Worm (Caenorhabditis elegans) whole organism, young adult: ENCODE measurements around the gene F37A8.5.

ENCODE experiments used
- B0035.1 ChIP-seq: sonication (generic microtip); optimal IDR thresholded peaks from 2 replicates; lab custom pipeline; 2016; ENCODE audit warnings: missing genetic modification characterization, mild to moderate bottlenecking, missing compliant biosample characterization, missing genotype, missing genetic modification reagents
- B0261.1 ChIP-seq: sonication (generic microtip); optimal IDR thresholded peaks from 2 replicates; lab custom pipeline; 2016; ENCODE audit warnings: mild to moderate bottlenecking, missing genetic modification characterization, moderate library complexity, missing compliant biosample characterization
- F10E7.11 ChIP-seq: sonication (generic microtip); optimal IDR thresholded peaks from 2 replicates; lab custom pipeline; 2017; ENCODE audit warnings: mild to moderate bottlenecking, missing genetic modification characterization, moderate library complexity, missing compliant biosample characterization
- F22D6.2 ChIP-seq: sonication (generic microtip); optimal IDR thresholded peaks from 2 replicates; lab custom pipeline; 2016; ENCODE audit warnings: mild to moderate bottlenecking, missing genetic modification characterization, missing compliant biosample characterization
- F23B12.7 ChIP-seq: sonication (generic microtip); optimal IDR thresholded peaks from 2 replicates; lab custom pipeline; 2017; ENCODE audit warnings: missing genetic modification characterization, mild to moderate bottlenecking, missing compliant biosample characterization, antibody characterized with exemption, moderate library complexity; ENCODE audit not compliant: insufficient read depth
- F49E8.2 ChIP-seq: sonication (generic microtip); optimal IDR thresholded peaks from 3 replicates; lab custom pipeline; 2017; ENCODE audit warnings: missing genetic modification characterization, mild to moderate bottlenecking, missing compliant biosample characterization, antibody characterized with exemption, moderate library complexity; ENCODE audit not compliant: insufficient read depth
- F52B5.7 ChIP-seq: sonication (generic microtip); optimal IDR thresholded peaks from 2 replicates; lab custom pipeline; 2016; ENCODE audit warnings: mild to moderate bottlenecking, missing genetic modification characterization, missing compliant biosample characterization
- K12H6.12 ChIP-seq: fragments of 200-800 bp; sonication (Bioruptor generic); optimal IDR thresholded peaks from 2 replicates; lab custom pipeline; 2018; ENCODE audit warnings: mild to moderate bottlenecking, missing genetic modification characterization, missing compliant biosample characterization
- T26A5.8 ChIP-seq: sonication (generic microtip); optimal IDR thresholded peaks from 2 replicates; lab custom pipeline; 2016; ENCODE audit warnings: missing genetic modification characterization, missing compliant biosample characterization
- Y53F4B.3 ChIP-seq: fragments of 200-800 bp; sonication (Bioruptor generic); IDR thresholded peaks from 2 replicates; pipeline ENCODE4 v1.3.6; 2022; ENCODE audit warnings: missing genetic modification reagents, missing genetic modification characterization, missing compliant biosample characterization
- Y53G8AR.9 ChIP-seq: fragments of 200-800 bp; sonication (Bioruptor generic); conservative IDR thresholded peaks from 2 replicates; pipeline ENCODE4 v1.3.6; 2022; ENCODE audit warnings: missing genetic modification reagents, missing genetic modification characterization, missing compliant biosample characterization
- Y95B8A.8 ChIP-seq: fragments of 200-800 bp; sonication (Bioruptor generic); IDR thresholded peaks from 2 replicates; pipeline ENCODE4 v1.3.6; 2022; ENCODE audit warnings: missing genetic modification reagents, missing genetic modification characterization, missing compliant biosample characterization
- ZK185.1 ChIP-seq: sonication (generic microtip); optimal IDR thresholded peaks from 2 replicates; lab custom pipeline; 2016; ENCODE audit warnings: mild to moderate bottlenecking, missing genetic modification characterization, missing compliant biosample characterization; ENCODE audit not compliant: poor library complexity, severe bottlenecking
- athp-1 ChIP-seq: sonication (generic microtip); optimal IDR thresholded peaks from 2 replicates; lab custom pipeline; 2017; ENCODE audit warnings: mild to moderate bottlenecking, missing genetic modification characterization, missing compliant biosample characterization
- attf-3 ChIP-seq: fragments of 200-800 bp; sonication (Bioruptor generic); conservative IDR thresholded peaks from 2 replicates; pipeline ENCODE4 v1.3.6; 2022; ENCODE audit warnings: missing genetic modification reagents, missing genetic modification characterization, missing compliant biosample characterization
- bed-1 ChIP-seq: fragments of 200-800 bp; sonication (Bioruptor generic); IDR thresholded peaks from 2 replicates; pipeline ENCODE4 v1.3.6; 2022; ENCODE audit warnings: missing genetic modification reagents, missing genetic modification characterization, missing compliant biosample characterization
- bed-2 ChIP-seq: fragments of 200-800 bp; sonication (Bioruptor generic); IDR thresholded peaks from 2 replicates; pipeline ENCODE4 v1.3.6; 2022; ENCODE audit warnings: missing genetic modification reagents, missing genetic modification characterization, missing compliant biosample characterization
- cebp-1 ChIP-seq, 2 experiments: fragments of 200-800 bp in 1 of 2; sonication (Bioruptor generic) in 1 of 2; sonication (generic microtip) in 1 of 2; IDR thresholded peaks in 1 of 2; optimal IDR thresholded peaks in 1 of 2; 2 replicates each; pipeline versions ENCODE4 v1.3.6 to Lab custom; 2017 to 2022; ENCODE audit warnings: missing compliant biosample characterization in 2 of 2, missing genetic modification characterization in 2 of 2, mild to moderate bottlenecking in 1 of 2, missing genetic modification reagents in 1 of 2, moderate library complexity in 1 of 2
- cebp-2 ChIP-seq: fragments of 200-800 bp; sonication (Bioruptor generic); IDR thresholded peaks from 2 replicates; pipeline ENCODE4 v1.3.6; 2022; ENCODE audit warnings: missing genetic modification characterization, missing compliant biosample characterization
- ceh-100 ChIP-seq: fragments of 200-800 bp; sonication (Bioruptor generic); IDR thresholded peaks from 2 replicates; pipeline ENCODE4 v1.3.6; 2022; ENCODE audit warnings: missing genetic modification reagents, missing genetic modification characterization, missing compliant biosample characterization
- ceh-27 ChIP-seq: fragments of 200-800 bp; sonication (Bioruptor generic); optimal IDR thresholded peaks from 2 replicates; lab custom pipeline; 2018; ENCODE audit warnings: mild to moderate bottlenecking, missing genetic modification characterization, moderate library complexity, missing compliant biosample characterization
- ceh-40 ChIP-seq: fragments of 200-800 bp; sonication (Bioruptor generic); IDR thresholded peaks from 2 replicates; pipeline ENCODE4 v1.3.6; 2022; ENCODE audit warnings: missing genetic modification characterization, missing compliant biosample characterization
- ceh-58 ChIP-seq: fragments of 200-800 bp; sonication (Bioruptor generic); IDR thresholded peaks from 2 replicates; pipeline ENCODE4 v1.3.6; 2022; ENCODE audit warnings: missing genetic modification characterization, missing compliant biosample characterization
- ceh-91 ChIP-seq: fragments of 200-800 bp; sonication (Bioruptor generic); IDR thresholded peaks from 2 replicates; pipeline ENCODE4 v1.3.6; 2022; ENCODE audit warnings: missing genetic modification reagents, missing genetic modification characterization, missing compliant biosample characterization
- chd-7 ChIP-seq: sonication (generic microtip); optimal IDR thresholded peaks from 2 replicates; lab custom pipeline; 2016; ENCODE audit warnings: mild to moderate bottlenecking, missing genetic modification characterization, moderate library complexity, missing compliant biosample characterization
- die-1 ChIP-seq: sonication (generic microtip); optimal IDR thresholded peaks from 2 replicates; lab custom pipeline; 2016; ENCODE audit warnings: missing genotype, mild to moderate bottlenecking, missing genetic modification characterization, missing compliant biosample characterization
- dox-1 ChIP-seq: fragments of 200-800 bp; sonication (Bioruptor generic); IDR thresholded peaks from 2 replicates; pipeline ENCODE4 v1.3.6; 2022; ENCODE audit warnings: missing genetic modification reagents, missing genetic modification characterization, missing compliant biosample characterization
- egl-44 ChIP-seq: fragments of 200-800 bp; sonication (Bioruptor generic); IDR thresholded peaks from 2 replicates; pipeline ENCODE4 v1.3.6; 2022; ENCODE audit warnings: missing genetic modification reagents, missing genetic modification characterization, missing compliant biosample characterization
- egrh-3 ChIP-seq: fragments of 200-800 bp; sonication (Bioruptor generic); IDR thresholded peaks from 2 replicates; pipeline ENCODE4 v1.3.6; 2022; ENCODE audit warnings: missing genetic modification reagents, missing genetic modification characterization, missing compliant biosample characterization
- ets-4 ChIP-seq: fragments of 200-800 bp; sonication (Bioruptor generic); optimal IDR thresholded peaks from 2 replicates; lab custom pipeline; 2018; ENCODE audit warnings: mild to moderate bottlenecking, missing genetic modification characterization, missing compliant biosample characterization
- fkh-3 ChIP-seq: sonication (generic microtip); optimal IDR thresholded peaks from 2 replicates; lab custom pipeline; 2016; ENCODE audit warnings: mild to moderate bottlenecking, missing genetic modification characterization, missing compliant biosample characterization
- hlh-12 ChIP-seq: sonication (generic microtip); optimal IDR thresholded peaks from 2 replicates; lab custom pipeline; 2016; ENCODE audit warnings: missing genetic modification characterization, missing compliant biosample characterization
- hmg-20 ChIP-seq: fragments of 200-800 bp; sonication (Bioruptor generic); IDR thresholded peaks from 2 replicates; pipeline ENCODE4 v1.3.6; 2022; ENCODE audit warnings: missing genetic modification reagents, missing genetic modification characterization, missing compliant biosample characterization
- hrde-1 ChIP-seq: sonication (generic microtip); optimal IDR thresholded peaks from 2 replicates; lab custom pipeline; 2016; ENCODE audit warnings: missing genetic modification characterization, mild to moderate bottlenecking, missing compliant biosample characterization, moderate library complexity, missing genotype, missing genetic modification reagents, borderline replicate concordance
- let-526 ChIP-seq: fragments of 200-800 bp; sonication (Bioruptor generic); IDR thresholded peaks from 2 replicates; pipeline ENCODE4 v1.3.6; 2022; ENCODE audit warnings: missing genetic modification reagents, missing genetic modification characterization, missing compliant biosample characterization
- lin-54 ChIP-seq: fragments of 200-800 bp; sonication (Bioruptor generic); optimal IDR thresholded peaks from 2 replicates; lab custom pipeline; 2018; ENCODE audit warnings: mild to moderate bottlenecking, missing genetic modification characterization, missing compliant biosample characterization
- madf-3 ChIP-seq: fragments of 200-800 bp; sonication (Bioruptor generic); IDR thresholded peaks from 2 replicates; pipeline ENCODE4 v1.3.6; 2022; ENCODE audit warnings: missing genetic modification reagents, missing genetic modification characterization, missing compliant biosample characterization
- nhr-90 ChIP-seq: sonication (generic microtip); optimal IDR thresholded peaks from 2 replicates; lab custom pipeline; 2016; ENCODE audit warnings: missing genotype, mild to moderate bottlenecking, missing genetic modification characterization, missing compliant biosample characterization
- pbrm-1 ChIP-seq: fragments of 200-800 bp; sonication (Bioruptor generic); IDR thresholded peaks from 2 replicates; pipeline ENCODE4 v1.3.6; 2022; ENCODE audit warnings: missing genetic modification reagents, missing genetic modification characterization, missing compliant biosample characterization
- rcor-1 ChIP-seq: fragments of 200-800 bp; sonication (Bioruptor generic); IDR thresholded peaks from 2 replicates; pipeline ENCODE4 v1.3.6; 2022; ENCODE audit warnings: missing genetic modification reagents, missing genetic modification characterization, missing compliant biosample characterization
- rpc-1 ChIP-seq, 2 experiments: fragments of 150-350 bp in 1 of 2; sonication (generic microtip) in 1 of 2; optimal IDR thresholded peaks; 2 replicates each; lab custom pipeline; 2014 to 2018; ENCODE audit warnings: missing biosample characterization in 1 of 2, missing genetic modification characterization in 1 of 2, missing genetic modification reagents in 1 of 2, missing genotype in 1 of 2
- tbp1 ChIP-seq: fragments of 200-800 bp; sonication (Bioruptor generic); optimal IDR thresholded peaks from 2 replicates; lab custom pipeline; 2018; ENCODE audit warnings: mild to moderate bottlenecking, missing genetic modification characterization, missing compliant biosample characterization
- tbx-9 ChIP-seq: sonication (generic microtip); optimal IDR thresholded peaks from 2 replicates; lab custom pipeline; 2016; ENCODE audit warnings: borderline replicate concordance, missing genetic modification characterization, inconsistent platforms, missing compliant biosample characterization
- xnd-1 ChIP-seq: sonication (generic microtip); optimal IDR thresholded peaks from 2 replicates; lab custom pipeline; 2016; ENCODE audit warnings: missing genotype, missing genetic modification reagents, missing genetic modification characterization, missing compliant biosample characterization
- zim-3 ChIP-seq: sonication (generic microtip); optimal IDR thresholded peaks from 2 replicates; lab custom pipeline; 2017; ENCODE audit warnings: mild to moderate bottlenecking, missing genetic modification characterization, moderate library complexity, missing compliant biosample characterization
- ztf-18 ChIP-seq: sonication (generic microtip); optimal IDR thresholded peaks from 2 replicates; lab custom pipeline; 2016; ENCODE audit warnings: missing genotype, mild to moderate bottlenecking, missing genetic modification characterization, missing compliant biosample characterization
- ztf-26 ChIP-seq: sonication (generic microtip); optimal IDR thresholded peaks from 2 replicates; lab custom pipeline; 2017; ENCODE audit warnings: missing genetic modification characterization, missing compliant biosample characterization

Gene F37A8.5

ce11 chrIII:4004064-4004580, 47.7 kb downstream of the F37A8.5 start, which contains the start of gene tif-1A (continued):
- TF ChIP-seq lin-54: peak; percentile 83
- peak; percentile 35 for TF ChIP-seq F49E8.2 (tag; lab: Kevin White, UChicago)
- no peak for TF ChIP-seq ets-4 (GFP tag; lab: Kevin White, UChicago)
- peak; percentile 40; the same call in 1 of the 2 replicates for TF ChIP-seq ceh-91 (GFP tag; lab: Robert Waterston, UW)
- peak; percentile 82 for TF ChIP-seq pbrm-1 (GFP tag; lab: Robert Waterston, UW)
- no peak; the same call in 1 of the 2 replicates for TF ChIP-seq cebp-1 (GFP tag; IDR thresholded peaks at IDR 0.05; lab: Robert Waterston, UW)
- peak; percentile 92 for TF ChIP-seq cebp-1 (tag; optimal IDR thresholded peaks at IDR 0.05; lab: Kevin White, UChicago)
- no peak for TF ChIP-seq B0261.1
- no peak for TF ChIP-seq bed-1 (GFP tag; lab: Robert Waterston, UW)
- TF ChIP-seq nhr-90 (tag; lab: Kevin White, UChicago): peak; percentile 50
- no peak for TF ChIP-seq T26A5.8 (tag; lab: Kevin White, UChicago)
- TF ChIP-seq K12H6.12 (tag; lab: Kevin White, UChicago): peak; percentile 26
- TF ChIP-seq chd-7: peak; percentile 14
- TF ChIP-seq ceh-27 (GFP tag; lab: Kevin White, UChicago): peak; percentile 19
- TF ChIP-seq hlh-12 (tag; lab: Kevin White, UChicago): no peak
- no peak for TF ChIP-seq fkh-3 (tag; lab: Kevin White, UChicago)
- peak; percentile 25 for TF ChIP-seq ztf-26
- TF ChIP-seq F23B12.7 (tag; lab: Kevin White, UChicago): peak; percentile 87
- TF ChIP-seq rpc-1 (optimal IDR thresholded peaks at IDR 0.05; lab: Kevin White, UChicago): no peak
- TF ChIP-seq rpc-1 (tag; optimal IDR thresholded peaks at IDR 0.05; lab: Kevin White, UChicago): no peak
- no peak for TF ChIP-seq Y53F4B.3 (GFP tag; lab: Robert Waterston, UW)
- peak; percentile 19 for TF ChIP-seq xnd-1 (tag; lab: Kevin White, UChicago)
- TF ChIP-seq egl-44 (GFP tag; lab: Robert Waterston, UW): no peak
- peak; percentile 62 for TF ChIP-seq tbp1
- TF ChIP-seq ceh-58 (GFP tag; lab: Robert Waterston, UW): no peak
- no peak for TF ChIP-seq F10E7.11
- no peak for TF ChIP-seq ceh-100 (GFP tag; lab: Robert Waterston, UW)
- TF ChIP-seq ceh-40 (GFP tag; lab: Robert Waterston, UW): no peak
- TF ChIP-seq attf-3: no peak
- TF ChIP-seq hmg-20: peak; percentile 54; the same call in 1 of the 2 replicates
- TF ChIP-seq athp-1 (tag; lab: Kevin White, UChicago): no peak
- TF ChIP-seq B0035.1 (tag; lab: Kevin White, UChicago): no peak
- TF ChIP-seq die-1 (tag; lab: Kevin White, UChicago): no peak
- TF ChIP-seq tbx-9: no peak
- peak; percentile 73; the same call in 1 of the 2 replicates for TF ChIP-seq madf-3 (GFP tag; lab: Robert Waterston, UW)
- no peak for TF ChIP-seq bed-2
- TF ChIP-seq egrh-3 (GFP tag; lab: Robert Waterston, UW): no peak
- no peak for TF ChIP-seq cebp-2 (GFP tag; lab: Robert Waterston, UW)
- peak; percentile 52; the same call in 1 of the 2 replicates for TF ChIP-seq rcor-1 (GFP tag; lab: Robert Waterston, UW)
- TF ChIP-seq ztf-18 (tag; lab: Kevin White, UChicago): peak; percentile 97
- TF ChIP-seq Y53G8AR.9 (GFP tag; lab: Robert Waterston, UW): peak; percentile 89
- TF ChIP-seq Y95B8A.8 (GFP tag; lab: Robert Waterston, UW): no peak
- peak; percentile 66 for TF ChIP-seq ZK185.1
- TF ChIP-seq let-526 (GFP tag; lab: Robert Waterston, UW): no peak
- no peak for TF ChIP-seq zim-3 (tag; lab: Kevin White, UChicago)
- TF ChIP-seq dox-1 (GFP tag; lab: Robert Waterston, UW): peak; percentile 91
- no peak for TF ChIP-seq F22D6.2 (tag; lab: Kevin White, UChicago)
- TF ChIP-seq F52B5.7: no peak
- TF ChIP-seq hrde-1: no peak
